Fruit fly (Drosophila melanogaster) whole organism, embryonic: ENCODE data around the gene bi.
A peak's percentile ranks its signal among the peaks of the same experiment; 100 is the strongest.

Source experiments
- Atf3 ChIP-seq: fragments of 200-800 bp; sonication (Bioruptor generic); optimal IDR thresholded peaks from 3 replicates; lab custom pipeline; 2016; ENCODE audit warnings: missing biosample characterization, missing genetic modification characterization
- CG12769 ChIP-seq: fragments of 200-800 bp; sonication (Bioruptor generic); optimal IDR thresholded peaks from 2 replicates; lab custom pipeline; 2019; ENCODE audit warnings: missing biosample characterization, mild to moderate bottlenecking, missing genetic modification characterization, moderate library complexity
- CG15479 ChIP-seq: fragments of 200-800 bp; sonication (Bioruptor generic); optimal IDR thresholded peaks from 3 replicates; lab custom pipeline; 2019; ENCODE audit warnings: missing biosample characterization, mild to moderate bottlenecking, missing genetic modification characterization, moderate library complexity
- CG15696 ChIP-seq: fragments of 200-800 bp; sonication (Bioruptor generic); optimal IDR thresholded peaks from 2 replicates; lab custom pipeline; 2019; ENCODE audit warnings: missing biosample characterization, mild to moderate bottlenecking, missing genetic modification characterization, moderate library complexity
- CG17802 ChIP-seq: fragments of 200-800 bp; sonication (Bioruptor generic); optimal IDR thresholded peaks from 2 replicates; lab custom pipeline; 2018; ENCODE audit warnings: missing biosample characterization, mild to moderate bottlenecking, missing genetic modification characterization, moderate library complexity
- CG18619 ChIP-seq: fragments of 200-800 bp; sonication (Bioruptor generic); optimal IDR thresholded peaks from 3 replicates; lab custom pipeline; 2017; ENCODE audit warnings: missing biosample characterization, mild to moderate bottlenecking, missing genetic modification characterization
- CG2116 ChIP-seq: fragments of 200-800 bp; sonication (Bioruptor generic); optimal IDR thresholded peaks from 3 replicates; lab custom pipeline; 2018; ENCODE audit warnings: missing biosample characterization, mild to moderate bottlenecking, missing genetic modification characterization
- CG33213 ChIP-seq: fragments of 200-800 bp; sonication (Bioruptor generic); optimal IDR thresholded peaks from 3 replicates; lab custom pipeline; 2016; ENCODE audit warnings: missing biosample characterization, missing genetic modification characterization
- CG4360 ChIP-seq: fragments of 200-800 bp; sonication (Bioruptor generic); IDR thresholded peaks from 2 replicates; pipeline ENCODE4 v1.3.6; 2022; ENCODE audit warnings: missing biosample characterization, missing genetic modification characterization
- CG4404 ChIP-seq: fragments of 200-800 bp; sonication (Bioruptor generic); IDR thresholded peaks from 2 replicates; pipeline ENCODE4 v1.3.6; 2022; ENCODE audit warnings: missing biosample characterization, missing genetic modification characterization
- CG4424 ChIP-seq: fragments of 200-800 bp; sonication (Bioruptor generic); optimal IDR thresholded peaks from 3 replicates; lab custom pipeline; 2016; ENCODE audit warnings: missing biosample characterization, missing genetic modification characterization
- CG6272 ChIP-seq: fragments of 200-800 bp; sonication (Bioruptor generic); IDR thresholded peaks from 2 replicates; pipeline ENCODE4 v1.3.6; 2022; ENCODE audit warnings: missing biosample characterization, missing genetic modification characterization
- CG8924 ChIP-seq: fragments of 200-800 bp; optimal IDR thresholded peaks from 3 replicates; lab custom pipeline; 2019; ENCODE audit warnings: missing biosample characterization, mild to moderate bottlenecking, missing genetic modification characterization, moderate library complexity
- CG9727 ChIP-seq: fragments of 200-800 bp; sonication (Bioruptor generic); optimal IDR thresholded peaks from 3 replicates; lab custom pipeline; 2017; ENCODE audit warnings: missing biosample characterization, mild to moderate bottlenecking, missing genetic modification characterization
- CG9817 ChIP-seq: fragments of 200-800 bp; sonication (Bioruptor generic); optimal IDR thresholded peaks from 2 replicates; lab custom pipeline; 2018; ENCODE audit warnings: missing biosample characterization, mild to moderate bottlenecking, missing genetic modification characterization, moderate library complexity
- CG9932 ChIP-seq: fragments of 200-800 bp; sonication (Bioruptor generic); IDR thresholded peaks from 2 replicates; pipeline ENCODE4 v1.3.6; 2022; ENCODE audit warnings: missing biosample characterization, missing genetic modification characterization
- CTCF ChIP-seq: fragments of 200-800 bp; sonication (Bioruptor generic); optimal IDR thresholded peaks from 2 replicates; lab custom pipeline; 2017; ENCODE audit warnings: missing biosample characterization, mild to moderate bottlenecking, missing genetic modification characterization, moderate library complexity
- CoRest ChIP-seq: fragments of 200-800 bp; sonication (Bioruptor generic); optimal IDR thresholded peaks from 3 replicates; lab custom pipeline; 2018; ENCODE audit warnings: missing biosample characterization, mild to moderate bottlenecking, missing genetic modification characterization, moderate library complexity
- Dek ChIP-seq: fragments of 200-800 bp; sonication (Bioruptor generic); optimal IDR thresholded peaks from 3 replicates; lab custom pipeline; 2019; ENCODE audit warnings: missing biosample characterization, mild to moderate bottlenecking, missing genetic modification characterization, moderate library complexity
- Dip2 ChIP-seq: fragments of 200-800 bp; sonication (Bioruptor generic); IDR thresholded peaks from 2 replicates; pipeline ENCODE4 v1.3.6; 2022; ENCODE audit warnings: missing biosample characterization, missing genetic modification characterization
- Dref ChIP-seq: fragments of 200-800 bp; sonication (Bioruptor generic); IDR thresholded peaks from 2 replicates; pipeline ENCODE4 v1.3.6; 2022; ENCODE audit warnings: missing biosample characterization, missing genetic modification characterization
- Ets65A ChIP-seq: fragments of 200-800 bp; sonication (Bioruptor generic); peaks from one replicate; lab custom pipeline; 2016; ENCODE audit warnings: missing biosample characterization, missing genetic modification characterization
- Hey ChIP-seq: fragments of 200-800 bp; sonication (Bioruptor generic); optimal IDR thresholded peaks from 3 replicates; lab custom pipeline; 2018; ENCODE audit warnings: missing biosample characterization, mild to moderate bottlenecking, missing genetic modification characterization
- Hmr ChIP-seq: fragments of 200-800 bp; sonication (Bioruptor generic); optimal IDR thresholded peaks from 3 replicates; lab custom pipeline; 2017; ENCODE audit warnings: mild to moderate bottlenecking, missing biosample characterization, missing genetic modification reagents, missing genetic modification characterization
- Jarid2 ChIP-seq: fragments of 200-800 bp; sonication (Bioruptor generic); optimal IDR thresholded peaks from 3 replicates; lab custom pipeline; 2017; ENCODE audit warnings: mild to moderate bottlenecking, missing biosample characterization, missing genetic modification reagents, missing genetic modification characterization
- Kr ChIP-seq: fragments of 200-800 bp; sonication (Bioruptor generic); optimal IDR thresholded peaks from 2 replicates; lab custom pipeline; 2017; ENCODE audit warnings: missing biosample characterization, mild to moderate bottlenecking, missing genetic modification characterization
- Nf-YC ChIP-seq: fragments of 200-800 bp; optimal IDR thresholded peaks from 3 replicates; lab custom pipeline; 2019; ENCODE audit warnings: missing biosample characterization, mild to moderate bottlenecking, missing genetic modification characterization, moderate library complexity
- Xrp1 ChIP-seq: fragments of 200-800 bp; sonication (Bioruptor generic); IDR thresholded peaks from 2 replicates; pipeline ENCODE4 v1.3.6; 2022; ENCODE audit warnings: missing biosample characterization, missing genetic modification characterization
- bigmax ChIP-seq: fragments of 200-800 bp; sonication (Bioruptor generic); optimal IDR thresholded peaks from 2 replicates; lab custom pipeline; 2018; ENCODE audit warnings: missing biosample characterization, mild to moderate bottlenecking, missing genetic modification characterization
- bowl ChIP-seq: fragments of 200-800 bp; sonication (Bioruptor generic); IDR thresholded peaks from 2 replicates; pipeline ENCODE4 v1.3.6; 2022; ENCODE audit warnings: missing biosample characterization, missing genetic modification characterization
- bsh ChIP-seq, 2 experiments: fragments of 200-800 bp; sonication (Bioruptor generic); optimal IDR thresholded peaks; 2 replicates each; lab custom pipeline; 2017 to 2018; ENCODE audit warnings: mild to moderate bottlenecking in 2 of 2, missing biosample characterization in 2 of 2, missing genetic modification characterization in 2 of 2, moderate library complexity in 1 of 2
- caup ChIP-seq: fragments of 200-800 bp; sonication (Bioruptor generic); optimal IDR thresholded peaks from 3 replicates; lab custom pipeline; 2017; ENCODE audit warnings: missing biosample characterization, mild to moderate bottlenecking, missing genetic modification characterization, moderate library complexity; ENCODE audit not compliant: severe bottlenecking
- cg ChIP-seq: fragments of 200-800 bp; sonication (Bioruptor generic); optimal IDR thresholded peaks from 3 replicates; lab custom pipeline; 2019; ENCODE audit warnings: missing biosample characterization, mild to moderate bottlenecking, missing genetic modification characterization, moderate library complexity
- crol ChIP-seq: fragments of 200-800 bp; sonication (Bioruptor generic); IDR thresholded peaks from 2 replicates; pipeline ENCODE4 v1.3.6; 2022; ENCODE audit warnings: missing biosample characterization, missing genetic modification characterization
- cwo ChIP-seq: fragments of 200-800 bp; sonication (Bioruptor generic); optimal IDR thresholded peaks from 3 replicates; lab custom pipeline; 2017; ENCODE audit warnings: missing biosample characterization, missing genetic modification characterization, mild to moderate bottlenecking, moderate library complexity, missing genetic modification reagents
- eyg ChIP-seq: fragments of 200-800 bp; sonication (Bioruptor generic); optimal IDR thresholded peaks from 3 replicates; lab custom pipeline; 2016; ENCODE audit warnings: missing biosample characterization, missing genetic modification characterization
- fru ChIP-seq: fragments of >200 bp; optimal IDR thresholded peaks from 2 replicates; lab custom pipeline; 2017
- gsb-n ChIP-seq: fragments of 200-800 bp; sonication (Bioruptor generic); optimal IDR thresholded peaks from 3 replicates; lab custom pipeline; 2018; ENCODE audit warnings: missing biosample characterization, mild to moderate bottlenecking, missing genetic modification characterization
- insv ChIP-seq, 2 experiments: fragments of 200-800 bp; sonication (Bioruptor generic); optimal IDR thresholded peaks; 3 replicates each; lab custom pipeline; 2016 to 2018; ENCODE audit warnings: missing biosample characterization in 2 of 2, missing genetic modification characterization in 2 of 2
- inv ChIP-seq: fragments of 200-800 bp; sonication (Bioruptor generic); IDR thresholded peaks from 2 replicates; pipeline ENCODE4 v1.3.6; 2022; ENCODE audit warnings: missing biosample characterization, missing genetic modification characterization; ENCODE audit not compliant: partially characterized antibody
- jigr1 ChIP-seq: fragments of 200-800 bp; sonication (Bioruptor generic); IDR thresholded peaks from 3 replicates; pipeline ENCODE4 v1.3.6; 2022; ENCODE audit warnings: missing biosample characterization, missing genetic modification characterization
- org-1 ChIP-seq: fragments of 200-800 bp; sonication (Bioruptor generic); optimal IDR thresholded peaks from 2 replicates; lab custom pipeline; 2017; ENCODE audit warnings: missing biosample characterization, missing genetic modification characterization
- sens ChIP-seq: fragments of 200-800 bp; sonication (Bioruptor generic); peaks from one replicate; lab custom pipeline; 2016; ENCODE audit warnings: missing biosample characterization, missing genetic modification characterization
- slp2 ChIP-seq: fragments of 200-800 bp; sonication (Bioruptor generic); optimal IDR thresholded peaks from 2 replicates; lab custom pipeline; 2016; ENCODE audit warnings: missing biosample characterization, missing genetic modification characterization
- tll ChIP-seq, 2 experiments: fragments of 200-800 bp in 1 of 2; fragments of >200 bp in 1 of 2; sonication (Bioruptor generic) in 1 of 2; optimal IDR thresholded peaks; 2 replicates each; lab custom pipeline; 2017 to 2019; ENCODE audit warnings: missing biosample characterization in 2 of 2, missing genetic modification characterization in 2 of 2, mild to moderate bottlenecking in 1 of 2, moderate library complexity in 1 of 2
- tup ChIP-seq: fragments of 200-800 bp; sonication (Bioruptor generic); optimal IDR thresholded peaks from 2 replicates; lab custom pipeline; 2016; ENCODE audit warnings: missing biosample characterization, mild to moderate bottlenecking, missing genetic modification characterization, moderate library complexity
- twi ChIP-seq: fragments of 200-800 bp; optimal IDR thresholded peaks from 2 replicates; lab custom pipeline; 2019; ENCODE audit warnings: missing biosample characterization, mild to moderate bottlenecking, missing genetic modification characterization, moderate library complexity
- wek ChIP-seq: fragments of 200-800 bp; sonication (Bioruptor generic); optimal IDR thresholded peaks from 3 replicates; lab custom pipeline; 2018; ENCODE audit warnings: missing biosample characterization, mild to moderate bottlenecking, missing genetic modification characterization, moderate library complexity
- z ChIP-seq: fragments of 200-800 bp; sonication (Bioruptor generic); IDR thresholded peaks from 3 replicates; pipeline ENCODE4 v1.3.6; 2022; ENCODE audit warnings: missing biosample characterization, missing genetic modification characterization
- zen ChIP-seq: fragments of 200-800 bp; sonication (Bioruptor generic); optimal IDR thresholded peaks from 3 replicates; lab custom pipeline; 2018; ENCODE audit warnings: missing biosample characterization, mild to moderate bottlenecking, missing genetic modification characterization, moderate library complexity

bi gene

DNA sequence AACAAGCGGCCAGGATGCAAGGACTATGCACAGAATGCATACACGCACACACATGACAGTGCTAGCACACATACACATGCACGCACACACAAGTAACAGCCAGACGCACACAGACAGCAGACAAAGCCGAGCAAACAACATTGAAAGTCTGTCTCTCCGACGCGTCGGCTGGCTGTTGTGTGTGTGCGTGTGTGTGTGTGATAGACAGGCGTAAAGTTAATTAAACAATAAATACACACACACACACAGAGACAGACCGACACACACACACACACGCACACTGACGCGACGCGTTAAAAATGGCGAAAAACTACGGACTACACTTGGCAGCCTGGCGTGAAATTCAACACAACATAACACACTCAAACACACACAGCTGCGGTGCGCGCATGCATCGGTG, 9.4 kb downstream of the bi start:
- TF ChIP-seq CG4424 (GFP tag; lab: Kevin White, UChicago) (no peak), insv (GFP tag; optimal IDR thresholded peaks at IDR 0.05; lab: Kevin White, UChicago) (no peak), zen (peak; percentile 33), tll (GFP tag; optimal IDR thresholded peaks at IDR 0.05; lab: Kevin White, UChicago) (peak in 1 of 2 experiments; percentile 77), eyg (GFP tag; lab: Kevin White, UChicago) (no peak), CG15696 (no peak), Jarid2 (GFP tag; lab: Kevin White, UChicago) (peak; percentile 14), CG4360 (GFP tag; lab: Robert Waterston, UW) (0 out of 2 replicates have a peak, but pooled peaks have one; percentile 15), cg (GFP tag; lab: Kevin White, UChicago) (peak; percentile 64)

DNA sequence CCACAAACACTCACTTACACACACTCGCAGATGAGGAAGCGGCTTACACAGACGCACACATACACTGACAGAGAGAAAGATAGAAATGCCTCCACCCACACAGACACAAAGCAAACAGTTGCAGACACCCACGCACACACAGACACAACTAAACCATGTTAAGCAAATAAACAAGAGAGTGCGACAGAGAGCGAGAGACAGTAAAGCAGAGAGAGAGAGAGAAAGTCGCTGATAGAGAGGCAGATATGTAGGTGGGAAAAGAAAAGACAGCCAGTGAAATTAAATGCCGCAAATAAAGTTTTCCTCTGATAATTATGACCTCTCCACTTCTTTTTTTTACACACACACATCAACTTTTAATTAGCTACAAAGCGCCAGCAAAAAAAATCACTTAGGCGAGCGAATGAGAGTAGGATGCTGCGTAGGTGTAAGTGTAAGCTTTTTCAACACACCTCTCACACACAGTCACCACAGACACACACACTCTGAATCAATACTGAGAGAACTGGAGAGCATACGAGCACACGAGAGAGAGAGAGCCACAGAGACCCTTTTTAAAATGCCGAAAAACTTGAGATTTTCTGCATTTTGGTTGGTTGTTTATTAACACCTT, 11.3 kb downstream of the bi start:
- peak; percentile 53 for TF ChIP-seq twi (tag; lab: Kevin White, UChicago)
- no peak for TF ChIP-seq CG18619 (GFP tag; lab: Kevin White, UChicago)
- TF ChIP-seq Hey (tag; lab: Kevin White, UChicago) = no peak
- no peak for TF ChIP-seq Ets65A (GFP tag; lab: Kevin White, UChicago)
- TF ChIP-seq crol (GFP tag; lab: Robert Waterston, UW) = no peak
- no peak for TF ChIP-seq sens (GFP tag; lab: Kevin White, UChicago)
- TF ChIP-seq Dek (tag; lab: Kevin White, UChicago) = no peak
- no peak for TF ChIP-seq CTCF (GFP tag; lab: Kevin White, UChicago)
- no peak for TF ChIP-seq caup
- TF ChIP-seq gsb-n = no peak
- no peak for TF ChIP-seq Xrp1
- peak; percentile 93 for TF ChIP-seq Nf-YC (tag; lab: Kevin White, UChicago)
- no peak for TF ChIP-seq bsh (GFP tag; optimal IDR thresholded peaks at IDR 0.05; lab: Kevin White, UChicago)
- no peak for TF ChIP-seq fru (lab: Kevin White, UChicago)
- TF ChIP-seq Kr (GFP tag; lab: Kevin White, UChicago) = no peak
- no peak for TF ChIP-seq CG17802
- no peak for TF ChIP-seq cwo
- no peak for TF ChIP-seq CG8924 (tag; lab: Kevin White, UChicago)
- TF ChIP-seq CG9932 (GFP tag; lab: Robert Waterston, UW) = no peak
- no peak for TF ChIP-seq CG33213
- TF ChIP-seq CG9727 (GFP tag; lab: Kevin White, UChicago) = no peak
- no peak for TF ChIP-seq inv (GFP tag; lab: Robert Waterston, UW)
- no peak for TF ChIP-seq jigr1 (GFP tag; lab: Robert Waterston, UW)
- no peak for TF ChIP-seq CG6272 (GFP tag; lab: Robert Waterston, UW)
- no peak for TF ChIP-seq CG9817
- peak in 1 of 2 experiments; percentile 8 for TF ChIP-seq insv (GFP tag; optimal IDR thresholded peaks at IDR 0.05; lab: Kevin White, UChicago)
- TF ChIP-seq CG4404 (GFP tag; lab: Robert Waterston, UW) = no peak
- peak; percentile 72 for TF ChIP-seq CG15479
- TF ChIP-seq Hmr = no peak
- no peak for TF ChIP-seq Atf3 (GFP tag; lab: Kevin White, UChicago)
- no peak for TF ChIP-seq org-1 (GFP tag; lab: Kevin White, UChicago)
- TF ChIP-seq Dref (GFP tag; lab: Robert Waterston, UW) = no peak
- TF ChIP-seq z = peak; percentile 83
- TF ChIP-seq wek (GFP tag; lab: Kevin White, UChicago) = no peak
- no peak for TF ChIP-seq slp2 (GFP tag; lab: Kevin White, UChicago)
- no peak for TF ChIP-seq tup
- no peak for TF ChIP-seq bigmax (GFP tag; lab: Kevin White, UChicago)
- TF ChIP-seq Dip2 (GFP tag; lab: Robert Waterston, UW) = no peak
- TF ChIP-seq CoRest = peak; percentile 27
- no peak for TF ChIP-seq CG2116 (GFP tag; lab: Kevin White, UChicago)
- no peak for TF ChIP-seq bowl (GFP tag; lab: Robert Waterston, UW)
- TF ChIP-seq CG12769 (tag; lab: Kevin White, UChicago) = no peak
